Worm (Caenorhabditis elegans) whole organism, midembryonic: Measurements from ENCODE around the gene chil-26.

Experiments
- cog-1 ChIP-seq: sonication (generic microtip); optimal IDR thresholded peaks from 2 replicates; lab custom pipeline; 2016; ENCODE audit warnings: missing genetic modification characterization, missing compliant biosample characterization
- flt-1 ChIP-seq: fragments of 200-800 bp; sonication (Bioruptor generic); IDR thresholded peaks from 2 replicates; pipeline ENCODE4 v1.3.6; 2022; ENCODE audit warnings: missing genetic modification characterization, missing compliant biosample characterization
- ztf-29 ChIP-seq: fragments of 200-800 bp; sonication (Bioruptor generic); IDR thresholded peaks from 2 replicates; pipeline ENCODE4 v1.3.6; 2022; ENCODE audit warnings: missing genetic modification reagents, missing genetic modification characterization, missing compliant biosample characterization

ce11 chrII:9474367-9475105, at the start of gene chil-26, which contains the start of gene chil-25:
- TF ChIP-seq flt-1 (GFP tag; lab: Robert Waterston, UW), result no peak
- TF ChIP-seq cog-1 (tag; lab: Kevin White, UChicago), result no peak
- TF ChIP-seq ztf-29 (GFP tag; lab: Robert Waterston, UW), result no peak
